Fruit fly (Drosophila melanogaster): Measurements from ENCODE around the gene ND-20L.

Gene ND-20L

DNA sequence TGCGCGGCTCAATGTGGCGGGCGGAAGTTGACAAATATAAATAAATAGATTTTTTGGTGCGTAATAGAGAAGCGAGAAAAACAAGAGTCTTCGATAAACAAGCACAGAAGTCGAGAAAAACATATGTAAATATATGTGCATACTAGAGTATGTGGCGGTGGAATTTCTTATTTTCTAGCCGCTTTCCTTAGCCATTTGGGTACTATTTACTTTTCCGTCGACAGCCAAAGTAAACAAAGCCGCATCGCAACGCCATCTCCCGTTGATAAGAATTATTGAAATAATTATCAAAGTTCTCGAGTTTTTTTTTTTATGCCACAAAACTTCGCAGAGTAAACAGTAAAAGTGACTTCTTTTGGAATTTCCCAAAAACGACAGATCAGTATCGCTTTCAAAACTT lies 35.6 kb upstream of the ND-20L start (continued):
- TF ChIP-seq ems (GFP tag; optimal IDR thresholded peaks at IDR 0.05) = peak; percentile 2

dm6 chr3R:29489209-29489608 lies 26.3 kb upstream of the ND-20L start, which contains the start of the genes CG2321 and CG2006:
Gene CG2321 (minus strand): TSS chr3R:29489265.
Gene CG2006 (plus strand): TSS chr3R:29489468.
- TF ChIP-seq lola (GFP tag; optimal IDR thresholded peaks at IDR 0.05) = peak in 1 of 3 experiments; percentile 57
- peak; percentile 67 for TF ChIP-seq trem (tag; optimal IDR thresholded peaks at IDR 0.05)
- TF ChIP-seq Nf-YB (GFP tag; optimal IDR thresholded peaks at IDR 0.05) = peak; percentile 10
- TF ChIP-seq CG15479 (GFP tag; optimal IDR thresholded peaks at IDR 0.05) = peak; percentile 31
- TF ChIP-seq fd96Cb (tag; optimal IDR thresholded peaks at IDR 0.05) = peak; percentile 20
- TF ChIP-seq seq (GFP tag; IDR thresholded peaks at IDR 0.05) = no peak
- no peak for TF ChIP-seq CG12219 (GFP tag; optimal IDR thresholded peaks at IDR 0.05)
- TF ChIP-seq h (optimal IDR thresholded peaks at IDR 0.05) = no peak
- peak; percentile 41 for TF ChIP-seq CG18599 (GFP tag; optimal IDR thresholded peaks at IDR 0.05)
- TF ChIP-seq pan (optimal IDR thresholded peaks at IDR 0.05) = no peak
- TF ChIP-seq pan (GFP tag; optimal IDR thresholded peaks at IDR 0.05 in 1 of 2, IDR thresholded peaks at IDR 0.05 in 1 of 2) = peak in 1 of 2 experiments; percentile 55
- TF ChIP-seq ftz-f1 (GFP tag; optimal IDR thresholded peaks at IDR 0.05) = peak; percentile 41
- TF ChIP-seq CG7987 (GFP tag; optimal IDR thresholded peaks at IDR 0.05) = no peak
- peak; percentile 79 for TF ChIP-seq Dp (GFP tag; optimal IDR thresholded peaks at IDR 0.05)
- TF ChIP-seq CG5953 (GFP tag; IDR thresholded peaks at IDR 0.05) = 0 out of 2 replicates have a peak, but pooled peaks have one; percentile 4
- peak; percentile 77 for TF ChIP-seq row (GFP tag; IDR thresholded peaks at IDR 0.05)
- TF ChIP-seq CG7786 (GFP tag; optimal IDR thresholded peaks at IDR 0.05) = no peak
- peak; percentile 56 for TF ChIP-seq CG12391 (tag; optimal IDR thresholded peaks at IDR 0.05)
- no peak for TF ChIP-seq scrt (GFP tag; optimal IDR thresholded peaks at IDR 0.05)
- no peak for TF ChIP-seq bowl (GFP tag; IDR thresholded peaks at IDR 0.05)
- TF ChIP-seq cato (GFP tag; optimal IDR thresholded peaks at IDR 0.05; ENCODE audit: borderline replicate concordance) = no peak
- no peak for TF ChIP-seq CG31365 (tag; optimal IDR thresholded peaks at IDR 0.05)
- TF ChIP-seq BtbVII (GFP tag; optimal IDR thresholded peaks at IDR 0.05) = no peak
- peak; percentile 13 for TF ChIP-seq shn (GFP tag; optimal IDR thresholded peaks at IDR 0.05)
- TF ChIP-seq Trl (optimal IDR thresholded peaks at IDR 0.05) = no peak
- peak; percentile 66 for TF ChIP-seq Trl (GFP tag; optimal IDR thresholded peaks at IDR 0.05)
- TF ChIP-seq fru (optimal IDR thresholded peaks at IDR 0.05) = no peak
- TF ChIP-seq bsh (GFP tag; optimal IDR thresholded peaks at IDR 0.05) = peak in 1 of 2 experiments; percentile 10
- TF ChIP-seq ken (GFP tag; IDR thresholded peaks at IDR 0.05) = 0 out of 3 replicates have a peak, but pooled peaks have one; percentile 59
- TF ChIP-seq unc-4 (GFP tag; IDR thresholded peaks at IDR 0.05; ENCODE audit: partially characterized antibody) = peak; percentile 66
- TF ChIP-seq CG17568 (GFP tag; optimal IDR thresholded peaks at IDR 0.05) = no peak
- TF ChIP-seq CG14667 (GFP tag; IDR thresholded peaks at IDR 0.05) = peak; percentile 32
- peak; percentile 65 for TF ChIP-seq CG33213 (GFP tag; optimal IDR thresholded peaks at IDR 0.05)
- TF ChIP-seq lab (GFP tag; optimal IDR thresholded peaks at IDR 0.05) = peak; percentile 23
- peak; percentile 3 for TF ChIP-seq fd3F (GFP tag; optimal IDR thresholded peaks at IDR 0.05)
- TF ChIP-seq grn (GFP tag; optimal IDR thresholded peaks at IDR 0.05) = no peak
- TF ChIP-seq mirr (GFP tag; optimal IDR thresholded peaks at IDR 0.05) = no peak
- peak; percentile 50 for TF ChIP-seq NfI (GFP tag; optimal IDR thresholded peaks at IDR 0.05)
- no peak for TF ChIP-seq CG2202 (tag; optimal IDR thresholded peaks at IDR 0.05)
- TF ChIP-seq CG17829 (tag; optimal IDR thresholded peaks at IDR 0.05) = peak; percentile 78
- TF ChIP-seq CG15696 (tag; optimal IDR thresholded peaks at IDR 0.05) = peak; percentile 62
- 0 out of 2 replicates have a peak, but pooled peaks have one; percentile 7 for TF ChIP-seq ap (GFP tag; IDR thresholded peaks at IDR 0.05)
- TF ChIP-seq cwo (GFP tag; optimal IDR thresholded peaks at IDR 0.05) = no peak
- TF ChIP-seq CG10462 (GFP tag; optimal IDR thresholded peaks at IDR 0.05) = no peak
- peak; percentile 30 for TF ChIP-seq Hr3 (GFP tag; optimal IDR thresholded peaks at IDR 0.05)
- no peak for TF ChIP-seq Eip74EF (GFP tag; optimal IDR thresholded peaks at IDR 0.05)
- TF ChIP-seq CG5180 (GFP tag; optimal IDR thresholded peaks at IDR 0.05) = no peak
- no peak for TF ChIP-seq hb (GFP tag; IDR thresholded peaks at IDR 0.05; ENCODE audit: partially characterized antibody)
